Worm (Caenorhabditis elegans): ENCODE results near the gene F02E11.4.

ce11 chrII:3310957-3311657 lies 33.5 kb upstream of the F02E11.4 start:
- no peak for TF ChIP-seq unc-39 (tag; optimal IDR thresholded peaks at IDR 0.05)
- no peak for TF ChIP-seq nhr-12 (tag; optimal IDR thresholded peaks at IDR 0.05)
- TF ChIP-seq sptf-1 (tag; optimal IDR thresholded peaks at IDR 0.05) = no peak
- no peak for TF ChIP-seq lsy-2 (tag; optimal IDR thresholded peaks at IDR 0.05)
- no peak for TF ChIP-seq nhr-28 (tag; optimal IDR thresholded peaks at IDR 0.05)
- TF ChIP-seq ztf-11 (tag; optimal IDR thresholded peaks at IDR 0.05) = no peak
- TF ChIP-seq flh-1 (GFP tag; optimal IDR thresholded peaks at IDR 0.05) = no peak
- no peak for TF ChIP-seq pha-4 (tag; optimal IDR thresholded peaks at IDR 0.05)

Measured in whole organism, mixed stage, embryonic.